Worm (Caenorhabditis elegans) whole organism, young adult: ENCODE data around the gene T24D5.3.

ENCODE experiments used
- Y56A3A.18 ChIP-seq: fragments of 200-800 bp; sonication (Bioruptor generic); IDR thresholded peaks from 2 replicates; pipeline ENCODE4 v1.3.6; 2022; ENCODE audit warnings: missing genetic modification reagents, missing genetic modification characterization, missing compliant biosample characterization
- Y95B8A.8 ChIP-seq: fragments of 200-800 bp; sonication (Bioruptor generic); IDR thresholded peaks from 2 replicates; pipeline ENCODE4 v1.3.6; 2022; ENCODE audit warnings: missing genetic modification reagents, missing genetic modification characterization, missing compliant biosample characterization
- akir-1 ChIP-seq: fragments of 200-800 bp; sonication (Bioruptor generic); optimal IDR thresholded peaks from 2 replicates; lab custom pipeline; 2018; ENCODE audit warnings: mild to moderate bottlenecking, missing genetic modification characterization, moderate library complexity, missing compliant biosample characterization
- ama-1 ChIP-seq, 3 experiments: fragments of 150-350 bp in 1 of 3; sonication (generic microtip) in 2 of 3; optimal IDR thresholded peaks; 2 replicates each; lab custom pipeline; 2014 to 2018; ENCODE audit warnings: missing biosample characterization in 2 of 3, missing genetic modification characterization in 2 of 3, missing genetic modification reagents in 2 of 3
- athp-1 ChIP-seq: sonication (generic microtip); optimal IDR thresholded peaks from 2 replicates; lab custom pipeline; 2017; ENCODE audit warnings: mild to moderate bottlenecking, missing genetic modification characterization, missing compliant biosample characterization
- ceh-27 ChIP-seq: fragments of 200-800 bp; sonication (Bioruptor generic); optimal IDR thresholded peaks from 2 replicates; lab custom pipeline; 2018; ENCODE audit warnings: mild to moderate bottlenecking, missing genetic modification characterization, moderate library complexity, missing compliant biosample characterization
- ceh-79 ChIP-seq: sonication (generic microtip); optimal IDR thresholded peaks from 2 replicates; lab custom pipeline; 2017; ENCODE audit warnings: mild to moderate bottlenecking, missing genetic modification characterization, missing compliant biosample characterization
- let-526 ChIP-seq: fragments of 200-800 bp; sonication (Bioruptor generic); IDR thresholded peaks from 2 replicates; pipeline ENCODE4 v1.3.6; 2022; ENCODE audit warnings: missing genetic modification reagents, missing genetic modification characterization, missing compliant biosample characterization
- nhr-80 ChIP-seq: sonication (generic microtip); optimal IDR thresholded peaks from 2 replicates; lab custom pipeline; 2016; ENCODE audit warnings: missing genetic modification characterization, missing compliant biosample characterization
- snpc-1.3 ChIP-seq: sonication (generic microtip); optimal IDR thresholded peaks from 2 replicates; lab custom pipeline; 2017; ENCODE audit warnings: missing genetic modification characterization, mild to moderate bottlenecking, missing compliant biosample characterization, antibody characterized with exemption, moderate library complexity, missing genotype, missing genetic modification reagents; ENCODE audit not compliant: insufficient read depth
- tbp1 ChIP-seq: fragments of 200-800 bp; sonication (Bioruptor generic); optimal IDR thresholded peaks from 2 replicates; lab custom pipeline; 2018; ENCODE audit warnings: mild to moderate bottlenecking, missing genetic modification characterization, missing compliant biosample characterization
- unc-130 ChIP-seq: sonication (generic microtip); optimal IDR thresholded peaks from 2 replicates; lab custom pipeline; 2016; ENCODE audit warnings: missing genetic modification reagents, missing genetic modification characterization, missing compliant biosample characterization
- unc-62 ChIP-seq: fragments of 150-350 bp; optimal IDR thresholded peaks from 2 replicates; lab custom pipeline; 2014; ENCODE audit warnings: missing biosample characterization, missing genetic modification reagents, missing genetic modification characterization
- ztf-26 ChIP-seq: sonication (generic microtip); optimal IDR thresholded peaks from 2 replicates; lab custom pipeline; 2017; ENCODE audit warnings: missing genetic modification characterization, missing compliant biosample characterization

DNA sequence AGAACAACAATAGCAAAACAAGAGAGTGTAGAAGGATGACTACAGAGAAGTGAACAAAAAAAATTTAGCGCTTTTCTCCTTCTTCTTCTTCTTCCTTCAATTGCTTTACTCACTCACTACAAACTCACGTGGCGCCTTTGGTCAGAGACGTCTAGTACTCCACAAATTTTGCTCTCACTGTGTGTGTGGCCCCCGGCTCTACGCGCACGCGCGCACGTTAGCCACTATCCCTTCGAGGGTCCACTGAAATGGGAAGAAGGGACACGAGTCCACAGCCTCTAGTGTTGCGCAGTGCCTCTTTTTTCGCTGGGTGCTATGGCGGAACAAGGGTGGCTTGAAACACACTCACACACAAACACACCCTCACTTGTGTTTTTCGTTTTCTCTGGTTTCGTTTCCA, 49.4 kb downstream of the T24D5.3 start:
- TF ChIP-seq ztf-26 (tag; lab: Kevin White, UChicago), result no peak
- TF ChIP-seq unc-62 (GFP tag; lab: Kevin White, UChicago), result no peak
- no peak for TF ChIP-seq unc-130 (GFP tag; lab: Kevin White, UChicago)
- no peak for TF ChIP-seq akir-1
- TF ChIP-seq nhr-80 (tag; lab: Kevin White, UChicago), result no peak
- TF ChIP-seq athp-1, result no peak
- TF ChIP-seq snpc-1.3 (tag; lab: Kevin White, UChicago), result no peak
- TF ChIP-seq ama-1 (optimal IDR thresholded peaks at IDR 0.05; lab: Kevin White, UChicago), result no peak
- TF ChIP-seq ama-1 (GFP tag; optimal IDR thresholded peaks at IDR 0.05; lab: Kevin White, UChicago), result no peak
- TF ChIP-seq ceh-27 (GFP tag; lab: Kevin White, UChicago), result peak; percentile 54
- TF ChIP-seq let-526 (GFP tag; lab: Robert Waterston, UW), result no peak
- TF ChIP-seq Y95B8A.8 (GFP tag; lab: Robert Waterston, UW), result 0 out of 2 replicates have a peak, but pooled peaks have one; percentile 30
- no peak for TF ChIP-seq tbp1 (GFP tag; lab: Kevin White, UChicago)
- TF ChIP-seq Y56A3A.18 (GFP tag; lab: Robert Waterston, UW), result no peak
- no peak for TF ChIP-seq ceh-79
